Fruit fly (Drosophila melanogaster): ENCODE results near the gene mthl1.

mthl1 gene

DNA sequence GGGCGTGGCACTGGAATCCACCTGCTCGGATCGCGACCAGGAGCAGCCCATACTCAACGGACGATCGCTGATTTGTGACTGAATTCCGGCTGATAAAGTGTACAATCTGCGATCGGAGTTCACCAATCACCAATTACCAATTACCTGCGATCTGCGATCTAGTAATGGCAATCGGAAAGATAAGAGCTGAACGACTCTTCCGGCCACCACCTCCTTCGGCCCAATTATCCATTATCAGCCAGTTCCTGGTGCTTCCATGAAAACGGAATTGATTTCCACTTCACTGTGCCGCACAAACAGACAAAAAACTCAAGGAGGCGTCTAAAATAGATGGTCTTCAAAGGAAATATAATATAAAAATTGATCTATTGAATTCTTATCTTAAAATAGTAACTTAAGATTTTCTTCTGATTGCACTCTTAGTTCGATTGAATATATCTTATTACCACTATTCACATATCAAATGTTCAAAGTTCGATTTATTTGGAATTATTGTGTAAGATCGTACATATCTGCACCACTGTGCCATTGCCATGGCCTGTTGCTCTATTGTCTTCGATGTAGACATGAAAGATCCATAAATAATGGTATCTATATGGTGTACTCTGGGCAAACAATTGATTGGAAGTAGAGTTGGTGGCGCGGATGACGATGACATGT, 23.8 kb downstream of the mthl1 start, which contains the start of gene CG15865:
TSS of gene CG15865 (minus strand) at position 51 of the 660 bp plus-strand sequence.
- TF ChIP-seq Myc (optimal IDR thresholded peaks at IDR 0.05) = no peak
- no peak for TF ChIP-seq N (GFP tag; optimal IDR thresholded peaks at IDR 0.05)
- no peak for TF ChIP-seq Jra (GFP tag; optimal IDR thresholded peaks at IDR 0.05)
- TF ChIP-seq HLH106 (tag; optimal IDR thresholded peaks at IDR 0.05) = no peak
- no peak for TF ChIP-seq Mio (GFP tag; optimal IDR thresholded peaks at IDR 0.05)
- TF ChIP-seq Abd-B (GFP tag; optimal IDR thresholded peaks at IDR 0.05) = no peak
- TF ChIP-seq CrebA (GFP tag; optimal IDR thresholded peaks at IDR 0.05; ENCODE audit: borderline replicate concordance) = no peak
- TF ChIP-seq Rel (GFP tag; optimal IDR thresholded peaks at IDR 0.05) = no peak
- no peak for TF ChIP-seq Rel (tag; optimal IDR thresholded peaks at IDR 0.05)
- no peak for TF ChIP-seq psq (GFP tag; optimal IDR thresholded peaks at IDR 0.05)
- TF ChIP-seq dmrt93B (GFP tag; optimal IDR thresholded peaks at IDR 0.05) = no peak

DNA sequence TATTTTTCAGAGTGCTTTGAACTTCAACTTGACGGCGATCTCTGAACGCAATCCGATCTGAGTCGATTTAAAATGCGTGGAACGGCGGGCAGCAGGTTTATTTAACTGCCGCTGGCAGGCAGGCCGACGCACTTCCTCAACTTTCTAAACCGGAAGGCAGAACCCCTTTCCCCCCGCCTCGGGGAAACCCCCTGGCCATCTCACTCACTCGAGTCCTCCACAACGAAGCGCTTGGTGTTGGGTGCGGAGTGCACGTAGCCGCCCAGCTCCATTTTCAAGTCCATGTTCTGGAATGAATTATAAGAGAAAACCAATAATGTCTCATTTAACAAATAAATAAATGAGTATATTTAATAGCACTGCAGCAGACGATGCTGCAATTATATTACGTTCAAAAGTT, 29.1 kb downstream of the mthl1 start:
- TF ChIP-seq Sp1 (GFP tag; optimal IDR thresholded peaks at IDR 0.05) (no peak), Rel (GFP tag; optimal IDR thresholded peaks at IDR 0.05) (no peak), Rel (tag; optimal IDR thresholded peaks at IDR 0.05) (peak; percentile 72)

DNA sequence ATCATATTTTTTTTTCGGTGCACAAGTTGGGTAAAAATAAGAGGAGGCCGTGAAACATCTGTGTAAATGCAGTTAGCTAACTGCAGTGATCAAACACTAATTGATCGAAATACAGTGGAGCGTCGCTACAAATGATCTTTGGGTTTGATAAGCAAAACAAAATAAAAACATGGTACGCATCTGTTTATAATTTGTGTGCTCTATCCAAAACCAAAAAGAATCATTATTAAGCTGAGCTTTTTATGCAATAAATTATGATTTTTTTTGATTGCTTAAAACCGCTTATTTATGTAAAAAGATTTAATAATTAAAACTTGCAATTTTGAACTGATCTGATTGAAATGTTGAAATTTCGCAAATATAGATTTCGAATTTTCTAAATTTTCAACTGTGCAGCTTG, 29.5 kb downstream of the mthl1 start:
- no peak for TF ChIP-seq Vsx2 (GFP tag; optimal IDR thresholded peaks at IDR 0.05; ENCODE audit: partially characterized antibody)
- TF ChIP-seq psq (GFP tag; optimal IDR thresholded peaks at IDR 0.05) = no peak
- no peak for TF ChIP-seq fru (GFP tag; optimal IDR thresholded peaks at IDR 0.05)
- TF ChIP-seq sv (GFP tag; optimal IDR thresholded peaks at IDR 0.05) = no peak
- no peak for TF ChIP-seq OdsH (GFP tag; optimal IDR thresholded peaks at IDR 0.05)
- no peak for TF ChIP-seq rgr (GFP tag; optimal IDR thresholded peaks at IDR 0.05)
- no peak for TF ChIP-seq CrebA (GFP tag; optimal IDR thresholded peaks at IDR 0.05; ENCODE audit: borderline replicate concordance)
- no peak for TF ChIP-seq dmrt93B (GFP tag; optimal IDR thresholded peaks at IDR 0.05)

DNA sequence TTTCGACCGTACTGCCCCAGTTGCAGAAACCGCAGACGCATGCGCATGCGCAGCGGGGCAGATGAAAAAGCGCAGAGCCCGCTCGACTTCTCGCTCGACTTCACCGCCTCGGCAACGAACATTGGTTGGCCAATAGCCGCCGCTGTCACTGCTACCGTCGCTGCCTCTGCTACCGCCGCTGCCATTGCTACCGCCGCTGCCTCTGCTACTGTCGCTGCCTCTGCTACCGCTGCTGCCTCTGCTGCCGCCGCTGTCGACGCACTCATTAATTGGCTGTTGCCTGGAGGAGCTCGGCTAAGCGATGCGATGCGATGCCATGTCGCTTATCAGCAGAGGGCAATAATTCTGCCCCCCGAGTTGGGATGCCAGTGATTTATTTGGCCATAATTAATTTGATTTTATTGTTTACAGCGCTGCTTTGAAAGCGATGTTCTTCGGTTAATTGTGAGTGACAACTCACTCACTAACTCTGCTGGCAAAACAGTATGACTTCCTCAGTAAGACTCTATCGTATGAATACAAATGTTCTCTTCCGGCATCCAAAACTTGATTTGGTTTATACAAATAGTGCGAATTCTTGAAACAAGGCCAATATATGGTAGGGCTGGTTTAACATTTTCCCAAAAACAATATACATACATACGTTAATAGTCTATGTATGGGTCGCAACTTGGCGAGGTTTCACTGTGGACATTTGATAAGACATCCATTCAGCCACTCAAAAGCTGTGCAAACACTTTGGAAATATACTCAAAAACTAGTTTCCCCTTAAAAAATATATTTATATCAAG, 30.1 kb downstream of the mthl1 start:
- no peak for TF ChIP-seq pan (optimal IDR thresholded peaks at IDR 0.05)
- TF ChIP-seq tai (GFP tag; optimal IDR thresholded peaks at IDR 0.05) = no peak
- no peak for TF ChIP-seq woc (GFP tag; optimal IDR thresholded peaks at IDR 0.05)
- TF ChIP-seq fru (GFP tag; optimal IDR thresholded peaks at IDR 0.05) = peak; percentile 14
- peak; percentile 30 for TF ChIP-seq rgr (GFP tag; optimal IDR thresholded peaks at IDR 0.05)
- TF ChIP-seq OdsH (GFP tag; optimal IDR thresholded peaks at IDR 0.05) = peak; percentile 32
- no peak for TF ChIP-seq Hnf4 (GFP tag; optimal IDR thresholded peaks at IDR 0.05)
- TF ChIP-seq dmrt93B (GFP tag; optimal IDR thresholded peaks at IDR 0.05) = no peak
- peak; percentile 9 for TF ChIP-seq HLH106 (tag; optimal IDR thresholded peaks at IDR 0.05)
- TF ChIP-seq foxo (GFP tag; optimal IDR thresholded peaks at IDR 0.05) = no peak

DNA sequence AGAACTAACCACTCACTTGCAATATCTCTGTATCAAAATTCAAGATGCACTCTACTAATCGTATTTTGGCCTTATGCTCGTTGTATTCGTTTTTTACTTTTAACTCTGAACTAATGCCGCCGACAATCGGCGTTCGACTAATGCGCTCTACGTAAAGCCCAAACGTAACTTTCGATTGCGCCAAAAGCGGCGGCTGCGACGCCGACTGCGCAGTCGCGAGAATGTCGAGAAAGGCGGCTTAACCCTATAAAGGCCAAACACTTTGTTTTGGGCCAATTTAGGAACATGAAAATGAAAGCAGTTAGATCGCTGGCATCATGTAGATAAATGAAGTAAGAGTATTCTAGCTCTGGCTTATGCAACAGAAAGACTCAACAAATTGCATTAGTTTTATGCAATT, 32.1 kb downstream of the mthl1 start:
- TF ChIP-seq CG9705 (GFP tag; optimal IDR thresholded peaks at IDR 0.05) (no peak), Hnf4 (GFP tag; optimal IDR thresholded peaks at IDR 0.05) (no peak), foxo (GFP tag; optimal IDR thresholded peaks at IDR 0.05) (no peak), GATAd (GFP tag; optimal IDR thresholded peaks at IDR 0.05) (no peak), Hr78 (GFP tag; optimal IDR thresholded peaks at IDR 0.05) (no peak), OdsH (GFP tag; optimal IDR thresholded peaks at IDR 0.05) (no peak), N (GFP tag; optimal IDR thresholded peaks at IDR 0.05) (no peak), fru (GFP tag; optimal IDR thresholded peaks at IDR 0.05) (no peak), Dfd (GFP tag; optimal IDR thresholded peaks at IDR 0.05) (no peak), CG32264 (GFP tag; optimal IDR thresholded peaks at IDR 0.05) (no peak), ey (GFP tag; optimal IDR thresholded peaks at IDR 0.05) (no peak), psq (GFP tag; optimal IDR thresholded peaks at IDR 0.05) (no peak), pan (optimal IDR thresholded peaks at IDR 0.05) (no peak), Jra (GFP tag; optimal IDR thresholded peaks at IDR 0.05) (no peak), sv (GFP tag; optimal IDR thresholded peaks at IDR 0.05) (no peak), jim (GFP tag; optimal IDR thresholded peaks at IDR 0.05) (no peak), dl (GFP tag; optimal IDR thresholded peaks at IDR 0.05; ENCODE audit: insufficient read depth in 1 of 2, partially characterized antibody in 2 of 2) (no peak), br (GFP tag; optimal IDR thresholded peaks at IDR 0.05) (no peak), CrebA (GFP tag; optimal IDR thresholded peaks at IDR 0.05; ENCODE audit: borderline replicate concordance) (no peak), HLH106 (tag; optimal IDR thresholded peaks at IDR 0.05) (no peak)

Data from whole organism, wandering third instar larva.